Worm (Caenorhabditis elegans): ENCODE measurements around the gene srab-16.

DNA sequence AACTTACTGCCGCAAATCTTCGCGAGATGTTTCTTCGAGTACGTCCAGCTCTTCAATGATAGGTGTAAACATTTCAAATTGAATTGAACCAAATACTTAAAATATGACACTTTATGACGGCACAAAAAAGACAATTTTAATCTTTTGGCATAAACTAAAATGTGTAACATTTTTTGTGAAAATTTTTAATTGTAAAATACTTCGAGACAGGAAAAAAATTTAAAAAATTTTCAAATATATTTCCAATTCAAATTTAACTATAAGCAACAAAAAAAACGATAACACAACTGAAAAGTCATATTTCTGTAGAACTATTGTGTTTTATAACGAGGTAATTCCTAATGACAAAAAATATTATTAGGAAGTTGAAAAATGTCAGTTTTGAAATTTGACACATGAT, 20.6 kb upstream of the srab-16 start, which contains the start of gene C05E4.12:
- TF ChIP-seq nhr-76 (tag; optimal IDR thresholded peaks at IDR 0.05) (no peak), skn-1 (tag; optimal IDR thresholded peaks at IDR 0.05) (no peak), fos-1 (tag; optimal IDR thresholded peaks at IDR 0.05) (no peak), lsy-2 (tag; optimal IDR thresholded peaks at IDR 0.05) (no peak), unc-98 (GFP tag; IDR thresholded peaks at IDR 0.05) (no peak), lin-13 (GFP tag; optimal IDR thresholded peaks at IDR 0.05) (no peak), mdl-1 (tag; optimal IDR thresholded peaks at IDR 0.05) (no peak), blmp-1 (tag; optimal IDR thresholded peaks at IDR 0.05) (no peak), egl-27 (tag; optimal IDR thresholded peaks at IDR 0.05) (no peak), lin-35 (GFP tag; optimal IDR thresholded peaks at IDR 0.05) (no peak)
